Worm (Caenorhabditis elegans) whole organism, young adult: Measurements from ENCODE around the gene srlf-10.

Source experiments
- F10E7.11 ChIP-seq: sonication (generic microtip); optimal IDR thresholded peaks from 2 replicates; lab custom pipeline; 2017; ENCODE audit warnings: mild to moderate bottlenecking, missing genetic modification characterization, moderate library complexity, missing compliant biosample characterization
- F22D6.2 ChIP-seq: sonication (generic microtip); optimal IDR thresholded peaks from 2 replicates; lab custom pipeline; 2016; ENCODE audit warnings: mild to moderate bottlenecking, missing genetic modification characterization, missing compliant biosample characterization
- F23B12.7 ChIP-seq: sonication (generic microtip); optimal IDR thresholded peaks from 2 replicates; lab custom pipeline; 2017; ENCODE audit warnings: missing genetic modification characterization, mild to moderate bottlenecking, missing compliant biosample characterization, antibody characterized with exemption, moderate library complexity; ENCODE audit not compliant: insufficient read depth
- F37B4.10 ChIP-seq: fragments of 200-800 bp; sonication (Bioruptor generic); IDR thresholded peaks from 2 replicates; pipeline ENCODE4 v1.3.6; 2022; ENCODE audit warnings: missing genetic modification characterization, missing compliant biosample characterization
- K12H6.12 ChIP-seq: fragments of 200-800 bp; sonication (Bioruptor generic); optimal IDR thresholded peaks from 2 replicates; lab custom pipeline; 2018; ENCODE audit warnings: mild to moderate bottlenecking, missing genetic modification characterization, missing compliant biosample characterization
- T26A5.8 ChIP-seq: sonication (generic microtip); optimal IDR thresholded peaks from 2 replicates; lab custom pipeline; 2016; ENCODE audit warnings: missing genetic modification characterization, missing compliant biosample characterization
- Y53F4B.3 ChIP-seq: fragments of 200-800 bp; sonication (Bioruptor generic); IDR thresholded peaks from 2 replicates; pipeline ENCODE4 v1.3.6; 2022; ENCODE audit warnings: missing genetic modification reagents, missing genetic modification characterization, missing compliant biosample characterization
- Y56A3A.18 ChIP-seq: fragments of 200-800 bp; sonication (Bioruptor generic); IDR thresholded peaks from 2 replicates; pipeline ENCODE4 v1.3.6; 2022; ENCODE audit warnings: missing genetic modification reagents, missing genetic modification characterization, missing compliant biosample characterization
- Y79H2A.3 ChIP-seq: fragments of 200-800 bp; sonication (Bioruptor generic); conservative IDR thresholded peaks from 2 replicates; pipeline ENCODE4 v1.3.6; 2022; ENCODE audit warnings: missing genetic modification reagents, missing genetic modification characterization, missing compliant biosample characterization
- ama-1 ChIP-seq, 3 experiments: fragments of 150-350 bp in 1 of 3; sonication (generic microtip) in 2 of 3; optimal IDR thresholded peaks; 2 replicates each; lab custom pipeline; 2014 to 2018; ENCODE audit warnings: missing biosample characterization in 2 of 3, missing genetic modification characterization in 2 of 3, missing genetic modification reagents in 2 of 3
- aptf-2 ChIP-seq: fragments of 200-800 bp; sonication (Bioruptor generic); conservative IDR thresholded peaks from 2 replicates; pipeline ENCODE4 v1.3.6; 2022; ENCODE audit warnings: missing genetic modification reagents, missing genetic modification characterization, missing compliant biosample characterization
- attf-5 ChIP-seq: fragments of 200-800 bp; sonication (Bioruptor generic); optimal IDR thresholded peaks from 2 replicates; lab custom pipeline; 2018; ENCODE audit warnings: mild to moderate bottlenecking, missing genetic modification characterization, missing compliant biosample characterization
- attf-6 ChIP-seq: fragments of 200-800 bp; sonication (Bioruptor generic); IDR thresholded peaks from 2 replicates; pipeline ENCODE4 v1.3.6; 2022; ENCODE audit warnings: missing genetic modification reagents, missing genetic modification characterization, missing compliant biosample characterization
- bed-2 ChIP-seq: fragments of 200-800 bp; sonication (Bioruptor generic); IDR thresholded peaks from 2 replicates; pipeline ENCODE4 v1.3.6; 2022; ENCODE audit warnings: missing genetic modification reagents, missing genetic modification characterization, missing compliant biosample characterization
- cebp-1 ChIP-seq, 2 experiments: fragments of 200-800 bp in 1 of 2; sonication (Bioruptor generic) in 1 of 2; sonication (generic microtip) in 1 of 2; IDR thresholded peaks in 1 of 2; optimal IDR thresholded peaks in 1 of 2; 2 replicates each; pipeline versions ENCODE4 v1.3.6 to Lab custom; 2017 to 2022; ENCODE audit warnings: missing compliant biosample characterization in 2 of 2, missing genetic modification characterization in 2 of 2, mild to moderate bottlenecking in 1 of 2, missing genetic modification reagents in 1 of 2, moderate library complexity in 1 of 2
- ceh-100 ChIP-seq: fragments of 200-800 bp; sonication (Bioruptor generic); IDR thresholded peaks from 2 replicates; pipeline ENCODE4 v1.3.6; 2022; ENCODE audit warnings: missing genetic modification reagents, missing genetic modification characterization, missing compliant biosample characterization
- ceh-40 ChIP-seq: fragments of 200-800 bp; sonication (Bioruptor generic); IDR thresholded peaks from 2 replicates; pipeline ENCODE4 v1.3.6; 2022; ENCODE audit warnings: missing genetic modification characterization, missing compliant biosample characterization
- ceh-91 ChIP-seq: fragments of 200-800 bp; sonication (Bioruptor generic); IDR thresholded peaks from 2 replicates; pipeline ENCODE4 v1.3.6; 2022; ENCODE audit warnings: missing genetic modification reagents, missing genetic modification characterization, missing compliant biosample characterization
- fkh-3 ChIP-seq: sonication (generic microtip); optimal IDR thresholded peaks from 2 replicates; lab custom pipeline; 2016; ENCODE audit warnings: mild to moderate bottlenecking, missing genetic modification characterization, missing compliant biosample characterization
- him-1 ChIP-seq: sonication (generic microtip); optimal IDR thresholded peaks from 2 replicates; lab custom pipeline; 2016; ENCODE audit warnings: missing genotype, missing genetic modification reagents, missing genetic modification characterization, missing compliant biosample characterization
- lag-1 ChIP-seq: fragments of 200-800 bp; sonication (Bioruptor generic); IDR thresholded peaks from 2 replicates; pipeline ENCODE4 v1.3.6; 2022; ENCODE audit warnings: missing genetic modification reagents, missing genetic modification characterization, missing compliant biosample characterization
- let-607 ChIP-seq, 2 experiments: fragments of 200-800 bp in 1 of 2; sonication (Bioruptor generic) in 1 of 2; sonication (generic microtip) in 1 of 2; optimal IDR thresholded peaks; 2 replicates each; lab custom pipeline; 2016 to 2018; ENCODE audit warnings: mild to moderate bottlenecking in 2 of 2, missing compliant biosample characterization in 2 of 2, missing genetic modification characterization in 2 of 2, moderate library complexity in 2 of 2, missing genotype in 1 of 2
- lin-35 ChIP-seq, 3 experiments: fragments of 150-350 bp in 2 of 3; sonication (generic microtip) in 1 of 3; optimal IDR thresholded peaks; 2 replicates each; lab custom pipeline; 2014 to 2018; ENCODE audit warnings: missing biosample characterization in 3 of 3, missing genetic modification characterization in 3 of 3, missing genetic modification reagents in 3 of 3
- lin-54 ChIP-seq: fragments of 200-800 bp; sonication (Bioruptor generic); optimal IDR thresholded peaks from 2 replicates; lab custom pipeline; 2018; ENCODE audit warnings: mild to moderate bottlenecking, missing genetic modification characterization, missing compliant biosample characterization
- mcd-1 ChIP-seq: fragments of 200-800 bp; sonication (Bioruptor generic); IDR thresholded peaks from 2 replicates; pipeline ENCODE4 v1.3.6; 2022; ENCODE audit warnings: missing genetic modification reagents, missing genetic modification characterization, missing compliant biosample characterization
- nhr-120 ChIP-seq: fragments of 200-800 bp; sonication (Bioruptor generic); IDR thresholded peaks from 2 replicates; pipeline ENCODE4 v1.3.6; 2022; ENCODE audit warnings: missing genetic modification characterization, missing compliant biosample characterization
- repo-1 ChIP-seq: sonication (generic microtip); optimal IDR thresholded peaks from 2 replicates; lab custom pipeline; 2017; ENCODE audit warnings: mild to moderate bottlenecking, missing genetic modification characterization, missing compliant biosample characterization
- rpc-1 ChIP-seq, 2 experiments: fragments of 150-350 bp in 1 of 2; sonication (generic microtip) in 1 of 2; optimal IDR thresholded peaks; 2 replicates each; lab custom pipeline; 2014 to 2018; ENCODE audit warnings: missing biosample characterization in 1 of 2, missing genetic modification characterization in 1 of 2, missing genetic modification reagents in 1 of 2, missing genotype in 1 of 2
- sea-2 ChIP-seq: fragments of 200-800 bp; sonication (Bioruptor generic); IDR thresholded peaks from 2 replicates; pipeline ENCODE4 v1.3.6; 2022; ENCODE audit warnings: missing genetic modification characterization, missing compliant biosample characterization
- snpc-1.1 ChIP-seq: sonication (generic microtip); optimal IDR thresholded peaks from 2 replicates; lab custom pipeline; 2017; ENCODE audit warnings: missing genetic modification characterization, mild to moderate bottlenecking, missing compliant biosample characterization, antibody characterized with exemption, moderate library complexity, missing genotype, missing genetic modification reagents; ENCODE audit not compliant: insufficient read depth
- somi-1 ChIP-seq: fragments of 200-800 bp; sonication (Bioruptor generic); optimal IDR thresholded peaks from 2 replicates; lab custom pipeline; 2018; ENCODE audit warnings: mild to moderate bottlenecking, missing genetic modification characterization, missing compliant biosample characterization
- sptf-2 ChIP-seq: fragments of 200-800 bp; sonication (Bioruptor generic); optimal IDR thresholded peaks from 2 replicates; lab custom pipeline; 2018; ENCODE audit warnings: mild to moderate bottlenecking, missing genetic modification characterization, missing compliant biosample characterization
- tbx-9 ChIP-seq: sonication (generic microtip); optimal IDR thresholded peaks from 2 replicates; lab custom pipeline; 2016; ENCODE audit warnings: borderline replicate concordance, missing genetic modification characterization, inconsistent platforms, missing compliant biosample characterization
- tlf-1 ChIP-seq: fragments of 200-800 bp; sonication (Bioruptor generic); optimal IDR thresholded peaks from 2 replicates; lab custom pipeline; 2018; ENCODE audit warnings: mild to moderate bottlenecking, missing genetic modification characterization, missing compliant biosample characterization
- zim-3 ChIP-seq: sonication (generic microtip); optimal IDR thresholded peaks from 2 replicates; lab custom pipeline; 2017; ENCODE audit warnings: mild to moderate bottlenecking, missing genetic modification characterization, moderate library complexity, missing compliant biosample characterization
- ztf-25 ChIP-seq: fragments of 200-800 bp; sonication (Bioruptor generic); IDR thresholded peaks from 2 replicates; pipeline ENCODE4 v1.3.6; 2022; ENCODE audit warnings: missing genetic modification reagents, missing genetic modification characterization, missing compliant biosample characterization
- ztf-26 ChIP-seq: sonication (generic microtip); optimal IDR thresholded peaks from 2 replicates; lab custom pipeline; 2017; ENCODE audit warnings: missing genetic modification characterization, missing compliant biosample characterization
- ztf-28 ChIP-seq: fragments of 200-800 bp; sonication (Bioruptor generic); IDR thresholded peaks from 2 replicates; pipeline ENCODE4 v1.3.6; 2022; ENCODE audit warnings: missing genetic modification reagents, missing genetic modification characterization, missing compliant biosample characterization

Gene srlf-10

ce11 chrIII:13402934-13403333, 926 bp downstream of the srlf-10 start, which contains the start of gene mig-18:
Gene mig-18 (plus strand): TSS chrIII:13403234.
- TF ChIP-seq aptf-2 (GFP tag; lab: Robert Waterston, UW) (no peak), F37B4.10 (no peak), ztf-28 (GFP tag; lab: Robert Waterston, UW) (no peak), ceh-91 (GFP tag; lab: Robert Waterston, UW) (no peak), attf-5 (GFP tag; lab: Kevin White, UChicago) (no peak), ztf-25 (GFP tag; lab: Robert Waterston, UW) (no peak), bed-2 (GFP tag; lab: Robert Waterston, UW) (no peak), repo-1 (tag; lab: Kevin White, UChicago) (no peak), F10E7.11 (tag; lab: Kevin White, UChicago) (no peak), ceh-40 (GFP tag; lab: Robert Waterston, UW) (no peak), lin-35 (GFP tag; optimal IDR thresholded peaks at IDR 0.05; lab: Kevin White, UChicago) (no peak), lag-1 (GFP tag; lab: Robert Waterston, UW) (no peak), T26A5.8 (tag; lab: Kevin White, UChicago) (no peak), ceh-100 (GFP tag; lab: Robert Waterston, UW) (no peak), attf-6 (no peak), sea-2 (GFP tag; lab: Robert Waterston, UW) (no peak)
- TF ChIP-seq, all 124 proteins: peak for 0

ce11 chrIII:13404418-13404817, 2.4 kb downstream of the srlf-10 start, which contains the start of gene ttr-52:
Gene ttr-52 (plus strand): TSS chrIII:13404718.
- TF ChIP-seq fkh-3 (tag; lab: Kevin White, UChicago) (no peak), him-1 (no peak), rpc-1 (optimal IDR thresholded peaks at IDR 0.05; lab: Kevin White, UChicago) (no peak), rpc-1 (tag; optimal IDR thresholded peaks at IDR 0.05; lab: Kevin White, UChicago) (no peak), Y79H2A.3 (GFP tag; lab: Robert Waterston, UW) (no peak), nhr-120 (GFP tag; lab: Robert Waterston, UW) (no peak), T26A5.8 (tag; lab: Kevin White, UChicago) (no peak), Y53F4B.3 (GFP tag; lab: Robert Waterston, UW) (no peak), Y56A3A.18 (no peak), tbx-9 (tag; lab: Kevin White, UChicago) (no peak), tlf-1 (GFP tag; lab: Kevin White, UChicago) (no peak)

- no peak for TF ChIP-seq cebp-1 (GFP tag; IDR thresholded peaks at IDR 0.05; lab: Robert Waterston, UW)
- TF ChIP-seq cebp-1 (tag; optimal IDR thresholded peaks at IDR 0.05; lab: Kevin White, UChicago) = no peak
- no peak for TF ChIP-seq let-607 (tag; optimal IDR thresholded peaks at IDR 0.05; lab: Kevin White, UChicago)
- TF ChIP-seq repo-1 (tag; lab: Kevin White, UChicago) = no peak
- no peak for TF ChIP-seq ama-1 (optimal IDR thresholded peaks at IDR 0.05; lab: Kevin White, UChicago)
- no peak for TF ChIP-seq ama-1 (GFP tag; optimal IDR thresholded peaks at IDR 0.05; lab: Kevin White, UChicago)
- TF ChIP-seq snpc-1.1 = no peak
- no peak for TF ChIP-seq sptf-2
- no peak for TF ChIP-seq T26A5.8 (tag; lab: Kevin White, UChicago)
- TF ChIP-seq ztf-25 (GFP tag; lab: Robert Waterston, UW) = no peak
Observed at ce11 chrIII:13405504-13405903, 3.5 kb downstream of the srlf-10 start, which contains the start of gene nas-1. Gene nas-1 (plus strand): TSS chrIII:13405804.

ce11 chrIII:13409498-13409897, 7.5 kb downstream of the srlf-10 start, which contains the start of gene myo-6:
Gene myo-6 (plus strand): TSS chrIII:13409798.
- no peak for TF ChIP-seq lag-1 (GFP tag; lab: Robert Waterston, UW)
- TF ChIP-seq K12H6.12 (tag; lab: Kevin White, UChicago) = no peak
- TF ChIP-seq sea-2 (GFP tag; lab: Robert Waterston, UW) = no peak
- TF ChIP-seq attf-5 (GFP tag; lab: Kevin White, UChicago) = no peak
- no peak for TF ChIP-seq lin-54 (GFP tag; lab: Kevin White, UChicago)
- TF ChIP-seq fkh-3 (tag; lab: Kevin White, UChicago) = no peak
- TF ChIP-seq tlf-1 (GFP tag; lab: Kevin White, UChicago) = no peak
- TF ChIP-seq F22D6.2 (tag; lab: Kevin White, UChicago) = no peak
- TF ChIP-seq somi-1 (GFP tag; lab: Kevin White, UChicago) = no peak
- TF ChIP-seq ztf-26 (tag; lab: Kevin White, UChicago) = no peak
- TF ChIP-seq F23B12.7 (tag; lab: Kevin White, UChicago) = no peak
- TF ChIP-seq mcd-1 (GFP tag; lab: Robert Waterston, UW) = no peak
- no peak for TF ChIP-seq lin-35 (GFP tag; optimal IDR thresholded peaks at IDR 0.05; lab: Kevin White, UChicago)
- TF ChIP-seq zim-3 (tag; lab: Kevin White, UChicago) = no peak
